Fruit fly (Drosophila melanogaster) whole organism, prepupa: ENCODE results near the gene CG43245.

ENCODE experiments used
- Blimp-1 ChIP-seq: fragments of 200-800 bp; sonication (Bioruptor generic); optimal IDR thresholded peaks from 3 replicates; lab custom pipeline; 2017; ENCODE audit warnings: missing biosample characterization, missing genetic modification characterization, mild to moderate bottlenecking, moderate library complexity, missing genetic modification reagents
- CG10631 ChIP-seq: fragments of 200-800 bp; sonication (Bioruptor generic); optimal IDR thresholded peaks from 2 replicates; lab custom pipeline; 2016; ENCODE audit warnings: missing biosample characterization, missing genetic modification characterization
- CG10669 ChIP-seq: fragments of 200-800 bp; sonication (Bioruptor generic); optimal IDR thresholded peaks from 3 replicates; lab custom pipeline; 2018; ENCODE audit warnings: missing biosample characterization, mild to moderate bottlenecking, missing genetic modification characterization, moderate library complexity
- CG11294 ChIP-seq: fragments of 200-800 bp; sonication (Bioruptor generic); IDR thresholded peaks from 2 replicates; pipeline ENCODE4 v1.3.6; 2022; ENCODE audit warnings: missing biosample characterization, missing genetic modification characterization
- CG11762 ChIP-seq: fragments of 200-800 bp; sonication (Bioruptor generic); optimal IDR thresholded peaks from 3 replicates; lab custom pipeline; 2016; ENCODE audit warnings: missing biosample characterization, missing genetic modification characterization; ENCODE audit not compliant: insufficient read depth
- CG11902 ChIP-seq: fragments of 200-800 bp; sonication (Bioruptor generic); optimal IDR thresholded peaks from 3 replicates; lab custom pipeline; 2016; ENCODE audit warnings: missing biosample characterization, missing genetic modification characterization
- CG15336 ChIP-seq: fragments of 200-800 bp; sonication (Bioruptor generic); IDR thresholded peaks from 2 replicates; pipeline ENCODE4 v1.3.6; 2022; ENCODE audit warnings: missing biosample characterization, missing genetic modification characterization
- CG16779 ChIP-seq: fragments of 200-800 bp; sonication (Bioruptor generic); optimal IDR thresholded peaks from 3 replicates; lab custom pipeline; 2017; ENCODE audit warnings: missing biosample characterization, mild to moderate bottlenecking, missing genetic modification characterization
- CG3032 ChIP-seq: fragments of 200-800 bp; optimal IDR thresholded peaks from 2 replicates; lab custom pipeline; 2019; ENCODE audit warnings: missing biosample characterization, mild to moderate bottlenecking, missing genetic modification characterization, moderate library complexity
- CG31627 ChIP-seq: fragments of 200-800 bp; sonication (Bioruptor generic); optimal IDR thresholded peaks from 3 replicates; lab custom pipeline; 2016; ENCODE audit warnings: missing biosample characterization, missing genetic modification characterization
- CG32006 ChIP-seq: fragments of 200-800 bp; sonication (Bioruptor generic); optimal IDR thresholded peaks from 3 replicates; lab custom pipeline; 2017; ENCODE audit warnings: missing biosample characterization, mild to moderate bottlenecking, missing genetic modification characterization
- CG34406 ChIP-seq: fragments of 200-800 bp; sonication (Bioruptor generic); optimal IDR thresholded peaks from 3 replicates; lab custom pipeline; 2016; ENCODE audit warnings: missing biosample characterization, missing genetic modification characterization
- CG4318 ChIP-seq: fragments of 200-800 bp; sonication (Bioruptor generic); optimal IDR thresholded peaks from 3 replicates; lab custom pipeline; 2017; ENCODE audit warnings: missing biosample characterization, mild to moderate bottlenecking, missing genetic modification characterization
- CG6163 ChIP-seq: fragments of 200-800 bp; sonication (Bioruptor generic); IDR thresholded peaks from 3 replicates; pipeline ENCODE4 v1.3.6; 2022; ENCODE audit warnings: missing biosample characterization, missing genetic modification characterization
- CG6276 ChIP-seq: fragments of 200-800 bp; sonication (Bioruptor generic); optimal IDR thresholded peaks from 2 replicates; lab custom pipeline; 2017; ENCODE audit warnings: missing biosample characterization, mild to moderate bottlenecking, missing genetic modification characterization
- CG6792 ChIP-seq: fragments of 200-800 bp; sonication (Bioruptor generic); optimal IDR thresholded peaks from 3 replicates; lab custom pipeline; 2016; ENCODE audit warnings: missing biosample characterization, missing genetic modification characterization
- CG6808 ChIP-seq: fragments of 200-800 bp; sonication (Bioruptor generic); optimal IDR thresholded peaks from 3 replicates; lab custom pipeline; 2017; ENCODE audit warnings: missing biosample characterization, missing genetic modification characterization, mild to moderate bottlenecking, moderate library complexity, missing genetic modification reagents
- CG6854 ChIP-seq: fragments of 200-800 bp; sonication (Bioruptor generic); optimal IDR thresholded peaks from 2 replicates; lab custom pipeline; 2017; ENCODE audit warnings: missing biosample characterization, mild to moderate bottlenecking, missing genetic modification characterization
- CG7368 ChIP-seq: fragments of 200-800 bp; sonication (Bioruptor generic); optimal IDR thresholded peaks from 3 replicates; lab custom pipeline; 2016; ENCODE audit warnings: missing biosample characterization, missing genetic modification characterization
- CG8119 ChIP-seq: fragments of 200-800 bp; sonication (Bioruptor generic); IDR thresholded peaks from 3 replicates; pipeline ENCODE4 v1.3.6; 2022; ENCODE audit warnings: missing biosample characterization, missing genetic modification characterization
- CG8319 ChIP-seq: fragments of 200-800 bp; sonication (Bioruptor generic); optimal IDR thresholded peaks from 3 replicates; lab custom pipeline; 2016; ENCODE audit warnings: missing biosample characterization, missing genetic modification characterization
- CG8632 ChIP-seq: fragments of 200-800 bp; sonication (Bioruptor generic); optimal IDR thresholded peaks from 3 replicates; lab custom pipeline; 2016; ENCODE audit warnings: missing biosample characterization, missing genetic modification characterization
- CG9139 ChIP-seq: fragments of 200-800 bp; sonication (Bioruptor generic); optimal IDR thresholded peaks from 3 replicates; lab custom pipeline; 2017; ENCODE audit warnings: missing biosample characterization, mild to moderate bottlenecking, missing genetic modification characterization
- Eip78C ChIP-seq: fragments of 200-800 bp; sonication (Bioruptor generic); peaks from one replicate; lab custom pipeline; 2016; ENCODE audit warnings: missing biosample characterization, missing genetic modification characterization
- Eip93F ChIP-seq: fragments of 200-800 bp; sonication (Bioruptor generic); optimal IDR thresholded peaks from 2 replicates; lab custom pipeline; 2016; ENCODE audit warnings: missing biosample characterization, mild to moderate bottlenecking, missing genetic modification characterization
- Ets21C ChIP-seq: fragments of 200-800 bp; sonication (Bioruptor generic); optimal IDR thresholded peaks from 3 replicates; lab custom pipeline; 2016; ENCODE audit warnings: missing biosample characterization, missing genetic modification characterization
- Ets96B ChIP-seq: fragments of 200-800 bp; optimal IDR thresholded peaks from 2 replicates; lab custom pipeline; 2019; ENCODE audit warnings: missing biosample characterization, mild to moderate bottlenecking, missing genetic modification characterization, moderate library complexity
- Gug ChIP-seq: fragments of 200-800 bp; sonication (Bioruptor generic); IDR thresholded peaks from 2 replicates; pipeline ENCODE4 v1.3.6; 2022; ENCODE audit warnings: missing biosample characterization, missing genetic modification characterization
- Hr38 ChIP-seq: sonication (Bioruptor generic); optimal IDR thresholded peaks from 2 replicates; lab custom pipeline; 2016; ENCODE audit warnings: missing biosample characterization, missing genetic modification characterization
- Hr39 ChIP-seq: fragments of 200-800 bp; sonication (Bioruptor generic); optimal IDR thresholded peaks from 2 replicates; lab custom pipeline; 2016; ENCODE audit warnings: missing biosample characterization, missing genetic modification characterization
- Hr4 ChIP-seq: fragments of 200-800 bp; sonication (Bioruptor generic); optimal IDR thresholded peaks from 3 replicates; lab custom pipeline; 2016; ENCODE audit warnings: missing biosample characterization, missing genetic modification characterization
- Lpt ChIP-seq: fragments of 200-800 bp; sonication (Bioruptor generic); optimal IDR thresholded peaks from 3 replicates; lab custom pipeline; 2016; ENCODE audit warnings: missing biosample characterization, missing genetic modification characterization
- Met ChIP-seq: fragments of 200-800 bp; sonication (Bioruptor generic); optimal IDR thresholded peaks from 3 replicates; lab custom pipeline; 2016; ENCODE audit warnings: missing biosample characterization, missing genetic modification characterization
- OdsH ChIP-seq: fragments of 200-800 bp; sonication (Bioruptor generic); optimal IDR thresholded peaks from 3 replicates; lab custom pipeline; 2016; ENCODE audit warnings: missing biosample characterization, missing genetic modification characterization
- Smox ChIP-seq: fragments of 200-800 bp; sonication (Bioruptor generic); optimal IDR thresholded peaks from 3 replicates; lab custom pipeline; 2016; ENCODE audit warnings: missing biosample characterization, missing genetic modification characterization
- Sox15 ChIP-seq: fragments of 200-800 bp; sonication (Bioruptor generic); optimal IDR thresholded peaks from 3 replicates; lab custom pipeline; 2016; ENCODE audit warnings: missing biosample characterization, missing genetic modification characterization
- achi ChIP-seq: fragments of 200-800 bp; sonication (Bioruptor generic); optimal IDR thresholded peaks from 3 replicates; lab custom pipeline; 2016; ENCODE audit warnings: missing biosample characterization, missing genetic modification characterization
- acj6 ChIP-seq: fragments of 200-800 bp; sonication (Bioruptor generic); optimal IDR thresholded peaks from 3 replicates; lab custom pipeline; 2016; ENCODE audit warnings: missing biosample characterization, missing genetic modification characterization
- cyc ChIP-seq: fragments of 200-800 bp; sonication (Bioruptor generic); optimal IDR thresholded peaks from 3 replicates; lab custom pipeline; 2016; ENCODE audit warnings: missing biosample characterization, missing genetic modification characterization
- dac ChIP-seq: fragments of 200-800 bp; sonication (Bioruptor generic); optimal IDR thresholded peaks from 2 replicates; lab custom pipeline; 2017; ENCODE audit warnings: missing biosample characterization, mild to moderate bottlenecking, missing genetic modification characterization
- dsx ChIP-seq: fragments of 200-800 bp; optimal IDR thresholded peaks from 3 replicates; lab custom pipeline; 2019; ENCODE audit warnings: missing biosample characterization, mild to moderate bottlenecking, missing genetic modification characterization, moderate library complexity; ENCODE audit not compliant: poor library complexity, severe bottlenecking
- eg ChIP-seq: fragments of 200-800 bp; sonication (Bioruptor generic); IDR thresholded peaks from 3 replicates; pipeline ENCODE4 v1.3.6; 2022; ENCODE audit warnings: missing biosample characterization, missing genetic modification characterization
- esn ChIP-seq: fragments of 200-800 bp; sonication (Bioruptor generic); optimal IDR thresholded peaks from 2 replicates; lab custom pipeline; 2016; ENCODE audit warnings: missing biosample characterization, mild to moderate bottlenecking, missing genetic modification characterization, moderate library complexity
- fd59A ChIP-seq: fragments of 200-800 bp; sonication (Bioruptor generic); optimal IDR thresholded peaks from 2 replicates; lab custom pipeline; 2017; ENCODE audit warnings: missing biosample characterization, mild to moderate bottlenecking, missing genetic modification characterization, missing genetic modification reagents
- fkh ChIP-seq: fragments of 200-800 bp; sonication (Bioruptor generic); optimal IDR thresholded peaks from 3 replicates; lab custom pipeline; 2017; ENCODE audit warnings: missing biosample characterization, mild to moderate bottlenecking, missing genetic modification characterization, moderate library complexity
- lz ChIP-seq: fragments of 200-800 bp; sonication (Bioruptor generic); optimal IDR thresholded peaks from 3 replicates; lab custom pipeline; 2016; ENCODE audit warnings: missing biosample characterization, missing genetic modification characterization
- net ChIP-seq: fragments of 200-800 bp; sonication (Bioruptor generic); optimal IDR thresholded peaks from 3 replicates; lab custom pipeline; 2016; ENCODE audit warnings: missing biosample characterization, missing genetic modification characterization
- pdm3 ChIP-seq: fragments of 200-800 bp; sonication (Bioruptor generic); optimal IDR thresholded peaks from 3 replicates; lab custom pipeline; 2016; ENCODE audit warnings: missing biosample characterization, missing genetic modification characterization
- salr ChIP-seq, 2 experiments: fragments of 200-800 bp; sonication (Bioruptor generic); optimal IDR thresholded peaks; 3 replicates each; lab custom pipeline; 2016 to 2018; ENCODE audit warnings: missing biosample characterization in 2 of 2, missing genetic modification characterization in 2 of 2, mild to moderate bottlenecking in 1 of 2
- spab ChIP-seq: fragments of 200-800 bp; sonication (Bioruptor generic); optimal IDR thresholded peaks from 2 replicates; lab custom pipeline; 2017; ENCODE audit warnings: missing biosample characterization, mild to moderate bottlenecking, missing genetic modification characterization, missing genetic modification reagents
- svp ChIP-seq: fragments of 200-800 bp; sonication (Bioruptor generic); peaks from one replicate; lab custom pipeline; 2016; ENCODE audit warnings: missing biosample characterization, missing genetic modification characterization
- topi ChIP-seq: fragments of 200-800 bp; sonication (Bioruptor generic); optimal IDR thresholded peaks from 3 replicates; lab custom pipeline; 2016; ENCODE audit warnings: missing biosample characterization, missing genetic modification characterization
- vri ChIP-seq: fragments of 200-800 bp; sonication (Bioruptor generic); optimal IDR thresholded peaks from 3 replicates; lab custom pipeline; 2016; ENCODE audit warnings: missing biosample characterization, mild to moderate bottlenecking, missing genetic modification characterization

The CG43245 gene

DNA sequence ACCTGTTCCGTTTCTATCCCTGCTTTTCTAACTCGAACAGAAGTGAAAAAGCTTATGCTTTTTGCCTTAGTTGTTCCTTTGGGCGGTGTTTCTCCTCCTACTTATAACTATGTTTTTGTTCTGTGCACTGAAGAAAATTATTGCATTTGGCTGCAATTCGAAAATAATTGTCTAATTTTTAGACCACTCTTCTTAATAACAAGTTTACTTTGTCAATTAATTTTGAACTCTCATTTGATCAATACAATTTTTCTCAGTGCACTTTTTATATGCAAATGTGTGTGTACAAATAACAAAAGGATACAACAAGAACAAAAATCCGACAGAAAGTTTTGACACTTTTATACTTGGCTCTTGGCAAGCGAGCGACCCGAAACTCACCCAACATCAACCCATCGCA is 36.6 kb upstream of the CG43245 start:
- TF ChIP-seq Hr4 (GFP tag; lab: Kevin White, UChicago) (peak; percentile 71), achi (GFP tag; lab: Kevin White, UChicago) (peak; percentile 24), CG16779 (tag; lab: Kevin White, UChicago) (no peak), Met (peak; percentile 46), acj6 (GFP tag; lab: Kevin White, UChicago) (peak; percentile 32), CG7368 (GFP tag; lab: Kevin White, UChicago) (no peak), Eip78C (GFP tag; lab: Kevin White, UChicago) (peak; percentile 86), CG15336 (GFP tag; lab: Robert Waterston, UW) (peak; percentile 71), CG6792 (peak; percentile 6), svp (GFP tag; lab: Kevin White, UChicago) (peak; percentile 42), dsx (peak; percentile 35), CG8632 (peak; percentile 20), CG32006 (peak; percentile 76), eg (0 out of 3 replicates have a peak, but pooled peaks have one; percentile 51), CG9139 (GFP tag; lab: Kevin White, UChicago) (no peak), OdsH (GFP tag; lab: Kevin White, UChicago) (peak; percentile 60), Gug (GFP tag; lab: Robert Waterston, UW) (peak; percentile 44), CG11294 (no peak), CG6854 (GFP tag; lab: Kevin White, UChicago) (no peak), fkh (GFP tag; lab: Kevin White, UChicago) (no peak), cyc (no peak), spab (GFP tag; lab: Kevin White, UChicago) (peak; percentile 26), topi (peak; percentile 30), Hr38 (GFP tag; lab: Kevin White, UChicago) (no peak), CG3032 (tag; lab: Kevin White, UChicago) (peak; percentile 44), CG10669 (GFP tag; lab: Kevin White, UChicago) (no peak), fd59A (no peak), Lpt (GFP tag; lab: Kevin White, UChicago) (no peak), vri (GFP tag; lab: Kevin White, UChicago) (no peak), Sox15 (GFP tag; lab: Kevin White, UChicago) (no peak), dac (no peak), Ets96B (tag; lab: Kevin White, UChicago) (peak; percentile 32), Eip93F (no peak), Ets21C (GFP tag; lab: Kevin White, UChicago) (no peak), CG4318 (GFP tag; lab: Kevin White, UChicago) (peak; percentile 44), CG6276 (GFP tag; lab: Kevin White, UChicago) (peak; percentile 25), CG10631 (GFP tag; lab: Kevin White, UChicago) (peak; percentile 40), Blimp-1 (GFP tag; lab: Kevin White, UChicago) (no peak), CG11762 (no peak), lz (GFP tag; lab: Kevin White, UChicago) (no peak), CG11902 (GFP tag; lab: Kevin White, UChicago) (no peak), Hr39 (peak; percentile 45), CG31627 (GFP tag; lab: Kevin White, UChicago) (peak; percentile 56), net (GFP tag; lab: Kevin White, UChicago) (peak; percentile 11), pdm3 (GFP tag; lab: Kevin White, UChicago) (peak; percentile 60), esn (peak; percentile 2), CG34406 (GFP tag; lab: Kevin White, UChicago) (peak; percentile 2), CG8119 (GFP tag; lab: Robert Waterston, UW) (peak; percentile 70), Smox (GFP tag; lab: Kevin White, UChicago) (peak; percentile 22), CG8319 (GFP tag; lab: Kevin White, UChicago) (no peak), CG6808 (GFP tag; lab: Kevin White, UChicago) (no peak), salr (GFP tag; optimal IDR thresholded peaks at IDR 0.05; lab: Kevin White, UChicago) (peak; percentile 1 to 61), CG6163 (GFP tag; lab: Robert Waterston, UW) (peak; percentile 73)
